Worm (Caenorhabditis elegans) whole organism, midembryonic: ENCODE results near the gene C09B8.4.

Source experiments
- T22C8.4 ChIP-seq: fragments of 200-800 bp; sonication (Bioruptor generic); IDR thresholded peaks from 2 replicates; pipeline ENCODE4 v1.3.6; 2022; ENCODE audit warnings: missing genetic modification characterization, missing compliant biosample characterization
- cog-1 ChIP-seq: sonication (generic microtip); optimal IDR thresholded peaks from 2 replicates; lab custom pipeline; 2016; ENCODE audit warnings: missing genetic modification characterization, missing compliant biosample characterization
- flt-1 ChIP-seq: fragments of 200-800 bp; sonication (Bioruptor generic); IDR thresholded peaks from 2 replicates; pipeline ENCODE4 v1.3.6; 2022; ENCODE audit warnings: missing genetic modification characterization, missing compliant biosample characterization
- med-1 ChIP-seq: sonication (generic microtip); optimal IDR thresholded peaks from 2 replicates; lab custom pipeline; 2017; ENCODE audit warnings: missing genetic modification characterization, mild to moderate bottlenecking, missing compliant biosample characterization, antibody characterized with exemption, missing genetic modification reagents; ENCODE audit not compliant: insufficient read depth
- ref-1 ChIP-seq: fragments of 200-800 bp; sonication (Bioruptor generic); conservative IDR thresholded peaks from 2 replicates; pipeline ENCODE4 v1.3.6; 2022; ENCODE audit warnings: missing genetic modification reagents, missing genetic modification characterization, missing compliant biosample characterization
- tab-1 ChIP-seq: fragments of 200-800 bp; sonication (Bioruptor generic); IDR thresholded peaks from 2 replicates; pipeline ENCODE4 v1.3.6; 2022; ENCODE audit warnings: missing genetic modification characterization, missing compliant biosample characterization
- ztf-23 ChIP-seq: fragments of 200-800 bp; sonication (Bioruptor generic); IDR thresholded peaks from 2 replicates; pipeline ENCODE4 v1.3.6; 2022; ENCODE audit warnings: missing genetic modification reagents, missing genetic modification characterization, missing compliant biosample characterization

DNA sequence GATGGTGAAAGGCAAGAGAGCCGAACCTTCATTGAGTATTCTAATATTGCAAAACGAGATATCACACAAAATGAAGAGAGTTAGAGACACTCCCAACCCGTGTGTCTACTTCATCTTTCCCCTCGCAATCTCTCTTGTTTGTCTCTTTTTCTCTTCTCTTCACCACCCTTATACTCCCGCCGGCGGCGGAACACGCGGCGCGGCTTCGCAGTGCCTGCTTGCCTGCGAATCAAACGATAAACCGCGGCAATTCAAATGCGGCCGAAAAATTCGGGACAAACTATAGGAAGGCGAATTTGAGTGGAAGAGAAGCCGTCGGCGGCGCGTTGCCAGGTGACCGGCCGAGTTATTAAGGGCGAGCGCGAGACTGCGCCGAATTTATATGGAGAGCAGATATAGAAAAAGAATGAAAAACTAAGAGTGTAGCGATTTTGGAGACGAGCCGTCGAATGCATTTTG is 35.1 kb downstream of the C09B8.4 start, which contains the start of gene klp-13:
- TF ChIP-seq T22C8.4 (GFP tag; lab: Robert Waterston, UW): no peak
- TF ChIP-seq cog-1 (tag; lab: Kevin White, UChicago): peak; percentile 91
- peak; percentile 54; the same call in 1 of the 2 replicates for TF ChIP-seq ztf-23 (GFP tag; lab: Robert Waterston, UW)
- peak; percentile 41; the same call in 1 of the 2 replicates for TF ChIP-seq flt-1 (GFP tag; lab: Robert Waterston, UW)
- no peak for TF ChIP-seq med-1 (GFP tag; lab: Kevin White, UChicago)
- TF ChIP-seq ref-1 (GFP tag; lab: Robert Waterston, UW): 0 out of 2 replicates have a peak, but pooled peaks have one; percentile 9
- no peak for TF ChIP-seq tab-1
